Fruit fly (Drosophila melanogaster) whole organism, embryonic: ENCODE data around the gene CG44836.

Source experiments
- Asciz ChIP-seq: fragments of 200-800 bp; sonication (Bioruptor generic); optimal IDR thresholded peaks from 2 replicates; lab custom pipeline; 2017; ENCODE audit warnings: missing biosample characterization, mild to moderate bottlenecking, missing genetic modification characterization, missing genetic modification reagents
- B-H2 ChIP-seq: fragments of 200-800 bp; sonication (Bioruptor generic); optimal IDR thresholded peaks from 2 replicates; lab custom pipeline; 2018; ENCODE audit warnings: missing biosample characterization, mild to moderate bottlenecking, missing genetic modification characterization
- BtbVII ChIP-seq: fragments of 200-800 bp; sonication (Bioruptor generic); optimal IDR thresholded peaks from 3 replicates; lab custom pipeline; 2017; ENCODE audit warnings: missing biosample characterization, mild to moderate bottlenecking, missing genetic modification characterization
- CG10209 ChIP-seq: fragments of 200-800 bp; sonication (Bioruptor generic); optimal IDR thresholded peaks from 3 replicates; lab custom pipeline; 2017; ENCODE audit warnings: missing biosample characterization, mild to moderate bottlenecking, missing genetic modification characterization, missing genetic modification reagents
- CG10267 ChIP-seq: fragments of 200-800 bp; sonication (Bioruptor generic); optimal IDR thresholded peaks from 2 replicates; lab custom pipeline; 2018; ENCODE audit warnings: missing biosample characterization, mild to moderate bottlenecking, missing genetic modification characterization, moderate library complexity
- CG10366 ChIP-seq: fragments of 200-800 bp; sonication (Bioruptor generic); IDR thresholded peaks from 2 replicates; pipeline ENCODE4 v1.3.6; 2022; ENCODE audit warnings: missing biosample characterization, missing genetic modification characterization
- CG10431 ChIP-seq: fragments of 200-800 bp; sonication (Bioruptor generic); optimal IDR thresholded peaks from 3 replicates; lab custom pipeline; 2018; ENCODE audit warnings: missing biosample characterization, mild to moderate bottlenecking, missing genetic modification characterization
- CG11456 ChIP-seq: fragments of 200-800 bp; sonication (Bioruptor generic); IDR thresholded peaks from 3 replicates; pipeline ENCODE4 v1.3.6; 2022; ENCODE audit warnings: missing biosample characterization, missing genetic modification characterization
- CG12236 ChIP-seq: fragments of 200-800 bp; sonication (Bioruptor generic); optimal IDR thresholded peaks from 2 replicates; lab custom pipeline; 2016; ENCODE audit warnings: missing biosample characterization, missing genetic modification characterization
- CG13894 ChIP-seq: fragments of 200-800 bp; sonication (Bioruptor generic); optimal IDR thresholded peaks from 3 replicates; lab custom pipeline; 2018; ENCODE audit warnings: missing biosample characterization, mild to moderate bottlenecking, missing genetic modification characterization, moderate library complexity
- CG15479 ChIP-seq: fragments of 200-800 bp; sonication (Bioruptor generic); optimal IDR thresholded peaks from 3 replicates; lab custom pipeline; 2019; ENCODE audit warnings: missing biosample characterization, mild to moderate bottlenecking, missing genetic modification characterization, moderate library complexity
- CG17385 ChIP-seq: fragments of 200-800 bp; sonication (Bioruptor generic); optimal IDR thresholded peaks from 3 replicates; lab custom pipeline; 2018; ENCODE audit warnings: missing biosample characterization, mild to moderate bottlenecking, missing genetic modification characterization
- CG18262 ChIP-seq: fragments of 200-800 bp; optimal IDR thresholded peaks from 3 replicates; lab custom pipeline; 2019; ENCODE audit warnings: missing biosample characterization, mild to moderate bottlenecking, missing genetic modification characterization, moderate library complexity
- CG31388 ChIP-seq: fragments of 200-800 bp; sonication (Bioruptor generic); optimal IDR thresholded peaks from 2 replicates; lab custom pipeline; 2016; ENCODE audit warnings: missing biosample characterization, missing genetic modification characterization
- CG6654 ChIP-seq: fragments of 200-800 bp; sonication (Bioruptor generic); optimal IDR thresholded peaks from 2 replicates; lab custom pipeline; 2017; ENCODE audit warnings: missing biosample characterization, mild to moderate bottlenecking, missing genetic modification characterization
- CG8089 ChIP-seq: fragments of 200-800 bp; sonication (Bioruptor generic); optimal IDR thresholded peaks from 3 replicates; lab custom pipeline; 2016; ENCODE audit warnings: missing biosample characterization, missing genetic modification characterization
- CG8359 ChIP-seq: fragments of 200-800 bp; sonication (Bioruptor generic); optimal IDR thresholded peaks from 2 replicates; lab custom pipeline; 2017; ENCODE audit warnings: missing biosample characterization, mild to moderate bottlenecking, missing genetic modification characterization, borderline replicate concordance
- CG8944 ChIP-seq: fragments of 200-800 bp; sonication (Bioruptor generic); optimal IDR thresholded peaks from 3 replicates; lab custom pipeline; 2016; ENCODE audit warnings: missing biosample characterization, missing genetic modification characterization
- CG9932 ChIP-seq: fragments of 200-800 bp; sonication (Bioruptor generic); IDR thresholded peaks from 2 replicates; pipeline ENCODE4 v1.3.6; 2022; ENCODE audit warnings: missing biosample characterization, missing genetic modification characterization
- Dip3 ChIP-seq: fragments of 200-800 bp; sonication (Bioruptor generic); optimal IDR thresholded peaks from 3 replicates; lab custom pipeline; 2016; ENCODE audit warnings: missing biosample characterization, missing genetic modification characterization
- Elba2 ChIP-seq: fragments of 200-800 bp; sonication (Bioruptor generic); optimal IDR thresholded peaks from 3 replicates; lab custom pipeline; 2016; ENCODE audit warnings: missing biosample characterization, missing genetic modification characterization
- Ets97D ChIP-seq: fragments of 200-800 bp; sonication (Bioruptor generic); optimal IDR thresholded peaks from 3 replicates; lab custom pipeline; 2016; ENCODE audit warnings: missing biosample characterization, missing genetic modification characterization
- Fer3 ChIP-seq: fragments of 200-800 bp; sonication (Bioruptor generic); optimal IDR thresholded peaks from 2 replicates; lab custom pipeline; 2018; ENCODE audit warnings: missing biosample characterization, mild to moderate bottlenecking, missing genetic modification characterization, moderate library complexity
- H2.0 ChIP-seq: fragments of 200-800 bp; sonication (Bioruptor generic); IDR thresholded peaks from 2 replicates; pipeline ENCODE4 v1.3.6; 2022; ENCODE audit warnings: missing biosample characterization, missing genetic modification characterization
- Hr3 ChIP-seq: fragments of 200-800 bp; sonication (Bioruptor generic); optimal IDR thresholded peaks from 3 replicates; lab custom pipeline; 2016; ENCODE audit warnings: missing biosample characterization, missing genetic modification characterization
- NK7.1 ChIP-seq: fragments of 200-800 bp; sonication (Bioruptor generic); optimal IDR thresholded peaks from 3 replicates; lab custom pipeline; 2016; ENCODE audit warnings: missing biosample characterization, missing genetic modification characterization
- Neu2 ChIP-seq: fragments of 200-800 bp; sonication (Bioruptor generic); optimal IDR thresholded peaks from 3 replicates; lab custom pipeline; 2016; ENCODE audit warnings: missing biosample characterization, missing genetic modification characterization, borderline replicate concordance
- Pdp1 ChIP-seq, 2 experiments: fragments of 200-800 bp; sonication (Bioruptor generic); optimal IDR thresholded peaks; 3 replicates each; lab custom pipeline; 2016; ENCODE audit warnings: missing biosample characterization in 2 of 2, missing genetic modification characterization in 2 of 2, mild to moderate bottlenecking in 1 of 2, moderate library complexity in 1 of 2
- Side ChIP-seq: fragments of 200-800 bp; sonication (Bioruptor generic); optimal IDR thresholded peaks from 2 replicates; lab custom pipeline; 2016; ENCODE audit warnings: missing biosample characterization, missing genetic modification characterization
- Sox100B ChIP-seq: fragments of 200-800 bp; sonication (Bioruptor generic); optimal IDR thresholded peaks from 3 replicates; lab custom pipeline; 2018; ENCODE audit warnings: missing biosample characterization, mild to moderate bottlenecking, missing genetic modification characterization
- TFAM ChIP-seq: fragments of 200-800 bp; sonication (Bioruptor generic); optimal IDR thresholded peaks from 2 replicates; lab custom pipeline; 2017; ENCODE audit warnings: missing biosample characterization, missing genetic modification characterization, inconsistent platforms
- Vsx1 ChIP-seq: fragments of 200-800 bp; sonication (Bioruptor generic); optimal IDR thresholded peaks from 2 replicates; lab custom pipeline; 2017; ENCODE audit warnings: missing biosample characterization, mild to moderate bottlenecking, missing genetic modification characterization, missing genetic modification reagents
- cad ChIP-seq: fragments of >200 bp; optimal IDR thresholded peaks from 2 replicates; lab custom pipeline; 2017; ENCODE audit warnings: missing biosample characterization, missing genetic modification characterization
- danr ChIP-seq: fragments of 200-800 bp; sonication (Bioruptor generic); IDR thresholded peaks from 2 replicates; pipeline ENCODE4 v1.3.6; 2022; ENCODE audit warnings: missing biosample characterization, missing genetic modification characterization
- eve ChIP-seq, 2 experiments: fragments of >200 bp; optimal IDR thresholded peaks; 2 replicates each; lab custom pipeline; 2017; ENCODE audit warnings: missing biosample characterization in 2 of 2, missing genetic modification characterization in 2 of 2
- grn ChIP-seq: fragments of 200-800 bp; sonication (Bioruptor generic); optimal IDR thresholded peaks from 3 replicates; lab custom pipeline; 2017; ENCODE audit warnings: missing biosample characterization, missing genetic modification characterization
- gsb ChIP-seq: fragments of 200-800 bp; sonication (Bioruptor generic); IDR thresholded peaks from 2 replicates; pipeline ENCODE4 v1.3.6; 2022; ENCODE audit warnings: missing biosample characterization, missing genetic modification characterization
- insv ChIP-seq, 2 experiments: fragments of 200-800 bp; sonication (Bioruptor generic); optimal IDR thresholded peaks; 3 replicates each; lab custom pipeline; 2016 to 2018; ENCODE audit warnings: missing biosample characterization in 2 of 2, missing genetic modification characterization in 2 of 2
- lab ChIP-seq: fragments of 200-800 bp; sonication (Bioruptor generic); optimal IDR thresholded peaks from 3 replicates; lab custom pipeline; 2017; ENCODE audit warnings: missing biosample characterization, missing genetic modification characterization, mild to moderate bottlenecking, moderate library complexity, missing genetic modification reagents
- lilli ChIP-seq: fragments of 200-800 bp; sonication (Bioruptor generic); optimal IDR thresholded peaks from 3 replicates; lab custom pipeline; 2016; ENCODE audit warnings: missing biosample characterization, missing genetic modification characterization
- maf-S ChIP-seq: fragments of 200-800 bp; sonication (Bioruptor generic); optimal IDR thresholded peaks from 2 replicates; lab custom pipeline; 2016; ENCODE audit warnings: missing biosample characterization, missing genetic modification characterization
- mld ChIP-seq: fragments of 200-800 bp; sonication (Bioruptor generic); IDR thresholded peaks from 3 replicates; pipeline ENCODE4 v1.3.6; 2022; ENCODE audit warnings: missing biosample characterization, missing genetic modification characterization; ENCODE audit not compliant: partially characterized antibody
- otp ChIP-seq: fragments of 200-800 bp; sonication (Bioruptor generic); IDR thresholded peaks from 3 replicates; pipeline ENCODE4, ENCODE4 v1.3.6; 2022; ENCODE audit warnings: missing biosample characterization, missing genetic modification characterization
- salm ChIP-seq: fragments of 200-800 bp; sonication (Bioruptor generic); optimal IDR thresholded peaks from 2 replicates; lab custom pipeline; 2018; ENCODE audit warnings: missing biosample characterization, mild to moderate bottlenecking, missing genetic modification characterization
- sna ChIP-seq: fragments of 200-800 bp; sonication (Bioruptor generic); IDR thresholded peaks from 2 replicates; pipeline ENCODE4 v1.3.6; 2022; ENCODE audit warnings: missing biosample characterization, missing genetic modification characterization; ENCODE audit not compliant: partially characterized antibody
- sob ChIP-seq: fragments of 200-800 bp; sonication (Bioruptor generic); IDR thresholded peaks from 2 replicates; pipeline ENCODE4 v1.3.6; 2022; ENCODE audit warnings: missing biosample characterization, missing genetic modification characterization
- stwl ChIP-seq: fragments of 200-800 bp; sonication (Bioruptor generic); optimal IDR thresholded peaks from 3 replicates; lab custom pipeline; 2018; ENCODE audit warnings: missing biosample characterization, mild to moderate bottlenecking, missing genetic modification characterization, moderate library complexity
- unpg ChIP-seq: fragments of 200-800 bp; sonication (Bioruptor generic); optimal IDR thresholded peaks from 3 replicates; lab custom pipeline; 2018; ENCODE audit warnings: missing biosample characterization, mild to moderate bottlenecking, missing genetic modification characterization, moderate library complexity
- vfl ChIP-seq: fragments of 200-800 bp; sonication (Bioruptor generic); optimal IDR thresholded peaks from 2 replicates; lab custom pipeline; 2016; ENCODE audit warnings: missing biosample characterization, missing genetic modification characterization
- zen ChIP-seq: fragments of 200-800 bp; sonication (Bioruptor generic); optimal IDR thresholded peaks from 3 replicates; lab custom pipeline; 2018; ENCODE audit warnings: missing biosample characterization, mild to moderate bottlenecking, missing genetic modification characterization, moderate library complexity

The CG44836 gene

DNA sequence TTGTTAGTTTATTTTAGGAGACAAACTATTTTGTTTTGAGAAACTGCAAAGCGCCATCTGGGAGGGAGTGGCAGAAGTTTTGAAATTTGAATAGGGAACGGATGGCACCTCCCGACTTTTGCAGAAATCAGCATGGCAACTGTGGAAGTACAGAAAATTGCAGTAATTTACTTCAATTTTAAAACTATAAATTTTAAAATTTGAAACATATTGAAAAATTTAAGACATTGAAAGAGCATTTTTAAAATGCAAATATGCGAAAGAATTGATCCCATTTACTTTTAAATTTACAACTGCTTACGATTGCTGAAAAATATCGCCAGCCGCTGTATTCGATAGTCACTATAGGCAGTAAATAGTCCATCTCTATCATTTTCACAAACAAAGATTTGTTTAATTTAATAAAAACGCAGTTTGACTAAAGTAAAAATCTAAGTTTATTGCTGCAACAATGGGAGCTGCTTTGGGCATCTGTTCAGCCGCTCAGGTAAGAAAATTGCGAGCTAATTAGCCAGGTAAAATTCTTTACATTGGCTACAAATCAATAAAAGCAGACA, 12.4 kb upstream of the CG44836 start, which contains the start of gene Serinc (continued):
- TF ChIP-seq NK7.1 (GFP tag; lab: Kevin White, UChicago) (no peak), Neu2 (GFP tag; lab: Kevin White, UChicago) (no peak), TFAM (GFP tag; lab: Kevin White, UChicago) (no peak), Elba2 (GFP tag; lab: Kevin White, UChicago) (no peak), CG17385 (GFP tag; lab: Kevin White, UChicago) (peak; percentile 38), eve (GFP tag; optimal IDR thresholded peaks at IDR 0.05; lab: Kevin White, UChicago) (no peak), vfl (peak; percentile 59), CG12236 (peak; percentile 25), danr (no peak), Ets97D (GFP tag; lab: Kevin White, UChicago) (peak; percentile 75), gsb (GFP tag; lab: Robert Waterston, UW) (no peak), Vsx1 (GFP tag; lab: Kevin White, UChicago) (no peak), CG10209 (GFP tag; lab: Kevin White, UChicago) (peak; percentile 15), Side (GFP tag; lab: Kevin White, UChicago) (no peak), Asciz (GFP tag; lab: Kevin White, UChicago) (no peak), maf-S (GFP tag; lab: Kevin White, UChicago) (peak; percentile 50), unpg (GFP tag; lab: Kevin White, UChicago) (no peak), CG8089 (GFP tag; lab: Kevin White, UChicago) (peak; percentile 36), insv (GFP tag; optimal IDR thresholded peaks at IDR 0.05; lab: Kevin White, UChicago) (peak in 1 of 2 experiments; percentile 59), sob (peak; percentile 72), CG9932 (peak; percentile 78; the same call in 1 of the 2 replicates), CG10366 (GFP tag; lab: Robert Waterston, UW) (no peak), CG13894 (tag; lab: Kevin White, UChicago) (no peak), mld (GFP tag; lab: Robert Waterston, UW) (peak; percentile 95), grn (GFP tag; lab: Kevin White, UChicago) (no peak), CG11456 (GFP tag; lab: Robert Waterston, UW) (peak; percentile 65), otp (no peak), B-H2 (GFP tag; lab: Kevin White, UChicago) (peak; percentile 59), H2.0 (GFP tag; lab: Robert Waterston, UW) (no peak), CG10431 (GFP tag; lab: Kevin White, UChicago) (peak; percentile 14), lab (no peak), sna (peak; percentile 98), CG6654 (GFP tag; lab: Kevin White, UChicago) (no peak), BtbVII (GFP tag; lab: Kevin White, UChicago) (peak; percentile 17), stwl (tag; lab: Kevin White, UChicago) (peak; percentile 48), cad (GFP tag; lab: Kevin White, UChicago) (no peak), CG18262 (tag; lab: Kevin White, UChicago) (peak; percentile 35), CG8944 (GFP tag; lab: Kevin White, UChicago) (peak; percentile 36), Pdp1 (GFP tag; optimal IDR thresholded peaks at IDR 0.05; lab: Kevin White, UChicago) (peak; percentile 41 to 47), Fer3 (tag; lab: Kevin White, UChicago) (peak; percentile 46), Hr3 (peak; percentile 56), CG8359 (GFP tag; lab: Kevin White, UChicago) (no peak), CG10267 (peak; percentile 81), salm (no peak), CG31388 (GFP tag; lab: Kevin White, UChicago) (peak; percentile 17), lilli (GFP tag; lab: Kevin White, UChicago) (peak; percentile 78), Dip3 (peak; percentile 39), Sox100B (GFP tag; lab: Kevin White, UChicago) (no peak), CG15479 (no peak), zen (tag; lab: Kevin White, UChicago) (peak; percentile 76)
